Worm (Caenorhabditis elegans): ENCODE measurements around the gene F15E6.5.

- TF ChIP-seq blmp-1 (tag; optimal IDR thresholded peaks at IDR 0.05): no peak
- no peak for TF ChIP-seq snpc-4 (tag; optimal IDR thresholded peaks at IDR 0.05)
- no peak for TF ChIP-seq nhr-237 (tag; optimal IDR thresholded peaks at IDR 0.05)
Observed at ce11 chrIV:4290472-4290871, 1.1 kb downstream of the F15E6.5 start, which contains the start of gene dct-7.
